Worm (Caenorhabditis elegans) whole organism, L2 larva: ENCODE data around the gene K04D7.6.
A peak's percentile ranks its signal among the peaks of the same experiment; 100 is the strongest.

ENCODE experiments used
- C34F6.9 ChIP-seq: fragments of 150-350 bp; optimal IDR thresholded peaks from 2 replicates; lab custom pipeline; 2014; ENCODE audit warnings: missing biosample characterization, missing genetic modification characterization
- F13H6.1 ChIP-seq: sonication (generic microtip); optimal IDR thresholded peaks from 2 replicates; lab custom pipeline; 2016; ENCODE audit warnings: missing genetic modification characterization, missing compliant biosample characterization
- R02D3.7 ChIP-seq: fragments of 150-350 bp; optimal IDR thresholded peaks from 2 replicates; lab custom pipeline; 2014; ENCODE audit warnings: missing biosample characterization, missing genetic modification characterization
- Y55F3AM.14 ChIP-seq: fragments of 200-800 bp; sonication (Bioruptor generic); optimal IDR thresholded peaks from 2 replicates; lab custom pipeline; 2018; ENCODE audit warnings: mild to moderate bottlenecking, missing genetic modification characterization, missing compliant biosample characterization
- ZK546.5 ChIP-seq: sonication (generic microtip); optimal IDR thresholded peaks from 2 replicates; lab custom pipeline; 2017; ENCODE audit warnings: missing biosample characterization, missing genetic modification characterization
- alr-1 ChIP-seq: fragments of 150-350 bp; optimal IDR thresholded peaks from 2 replicates; lab custom pipeline; 2014; ENCODE audit warnings: missing biosample characterization, missing genetic modification characterization
- crh-2 ChIP-seq: sonication (generic microtip); optimal IDR thresholded peaks from 2 replicates; lab custom pipeline; 2017; ENCODE audit warnings: missing biosample characterization, missing genetic modification characterization
- dmd-4 ChIP-seq: sonication (generic microtip); optimal IDR thresholded peaks from 2 replicates; lab custom pipeline; 2017; ENCODE audit warnings: missing biosample characterization, missing genetic modification characterization
- egl-27 ChIP-seq: sonication (generic microtip); optimal IDR thresholded peaks from 3 replicates; lab custom pipeline; 2017; ENCODE audit warnings: missing biosample characterization, missing genetic modification reagents, missing genetic modification characterization
- elt-3 ChIP-seq: sonication (generic microtip); optimal IDR thresholded peaks from 2 replicates; lab custom pipeline; 2017; ENCODE audit warnings: missing biosample characterization, missing genetic modification characterization
- fos-1 ChIP-seq: fragments of 150-350 bp; optimal IDR thresholded peaks from 2 replicates; lab custom pipeline; 2014; ENCODE audit warnings: missing biosample characterization, missing genetic modification characterization
- gmeb-1 ChIP-seq: fragments of 150-350 bp; optimal IDR thresholded peaks from 2 replicates; lab custom pipeline; 2014; ENCODE audit warnings: missing biosample characterization, missing genetic modification characterization
- lin-13 ChIP-seq: fragments of 150-350 bp; optimal IDR thresholded peaks from 2 replicates; lab custom pipeline; 2014; ENCODE audit warnings: missing biosample characterization, missing genetic modification reagents, missing genetic modification characterization
- lin-39 ChIP-seq: fragments of 150-350 bp; optimal IDR thresholded peaks from 2 replicates; lab custom pipeline; 2014; ENCODE audit warnings: missing biosample characterization, missing genetic modification reagents, missing genetic modification characterization
- lsy-2 ChIP-seq, 2 experiments: fragments of 150-350 bp in 1 of 2; sonication (generic microtip) in 1 of 2; optimal IDR thresholded peaks; 2 replicates each; lab custom pipeline; 2014 to 2017; ENCODE audit warnings: missing biosample characterization in 2 of 2, missing genetic modification characterization in 2 of 2
- mab-5 ChIP-seq: fragments of 150-350 bp; optimal IDR thresholded peaks from 2 replicates; lab custom pipeline; 2014; ENCODE audit warnings: missing biosample characterization, missing genetic modification characterization
- mbf-1 ChIP-seq: sonication (generic microtip); optimal IDR thresholded peaks from 2 replicates; lab custom pipeline; 2017; ENCODE audit warnings: missing biosample characterization, missing genetic modification characterization
- mdl-1 ChIP-seq, 2 experiments: fragments of 150-350 bp in 1 of 2; sonication (generic microtip) in 1 of 2; optimal IDR thresholded peaks; 2 replicates each; lab custom pipeline; 2017; ENCODE audit warnings: missing biosample characterization in 2 of 2, missing genetic modification characterization in 2 of 2
- nhr-10 ChIP-seq: sonication (generic microtip); optimal IDR thresholded peaks from 2 replicates; lab custom pipeline; 2017; ENCODE audit warnings: missing biosample characterization, missing genetic modification characterization
- nhr-129 ChIP-seq: fragments of 150-350 bp; optimal IDR thresholded peaks from 2 replicates; lab custom pipeline; 2014; ENCODE audit warnings: missing biosample characterization, missing genetic modification characterization
- nhr-21 ChIP-seq: fragments of 150-350 bp; optimal IDR thresholded peaks from 2 replicates; lab custom pipeline; 2014; ENCODE audit warnings: missing biosample characterization, missing genetic modification characterization
- nhr-23 ChIP-seq: fragments of 150-350 bp; optimal IDR thresholded peaks from 2 replicates; lab custom pipeline; 2014; ENCODE audit warnings: missing biosample characterization, missing genetic modification reagents, missing genetic modification characterization
- nhr-25 ChIP-seq: fragments of 150-350 bp; sonication (generic microtip); optimal IDR thresholded peaks from 3 replicates; lab custom pipeline; 2014; ENCODE audit warnings: missing biosample characterization, missing genetic modification characterization
- nhr-6 ChIP-seq: fragments of 150-350 bp; optimal IDR thresholded peaks from 2 replicates; lab custom pipeline; 2014; ENCODE audit warnings: missing biosample characterization, missing genetic modification characterization
- nhr-77 ChIP-seq: fragments of 150-350 bp; optimal IDR thresholded peaks from 2 replicates; lab custom pipeline; 2014; ENCODE audit warnings: missing biosample characterization, missing genetic modification characterization
- peb-1 ChIP-seq: fragments of 150-350 bp; optimal IDR thresholded peaks from 2 replicates; lab custom pipeline; 2014; ENCODE audit warnings: missing biosample characterization, missing genetic modification characterization
- sem-4 ChIP-seq: fragments of 150-350 bp; optimal IDR thresholded peaks from 2 replicates; lab custom pipeline; 2014; ENCODE audit warnings: missing biosample characterization, missing genetic modification reagents, missing genetic modification characterization
- skn-1 ChIP-seq: sonication (generic microtip); optimal IDR thresholded peaks from 2 replicates; lab custom pipeline; 2017; ENCODE audit warnings: missing biosample characterization, missing genetic modification characterization
- unc-39 ChIP-seq: fragments of 150-350 bp; optimal IDR thresholded peaks from 2 replicates; lab custom pipeline; 2014; ENCODE audit warnings: missing biosample characterization, missing genetic modification characterization
- unc-55 ChIP-seq: fragments of 150-350 bp; sonication (generic microtip); optimal IDR thresholded peaks from 3 replicates; lab custom pipeline; 2014; ENCODE audit warnings: missing biosample characterization, missing genetic modification reagents, missing genetic modification characterization
- unc-62 ChIP-seq: fragments of 150-350 bp; optimal IDR thresholded peaks from 2 replicates; lab custom pipeline; 2014; ENCODE audit warnings: missing biosample characterization, missing genetic modification reagents, missing genetic modification characterization
- zag-1 ChIP-seq: fragments of 150-350 bp; optimal IDR thresholded peaks from 2 replicates; lab custom pipeline; 2014; ENCODE audit warnings: missing biosample characterization, missing genetic modification characterization
- ztf-1 ChIP-seq: fragments of 200-800 bp; sonication (Bioruptor generic); conservative IDR thresholded peaks from 2 replicates; pipeline ENCODE4 v1.3.6; 2022; ENCODE audit warnings: missing genetic modification characterization, missing compliant biosample characterization
- ztf-11 ChIP-seq: sonication (generic microtip); optimal IDR thresholded peaks from 2 replicates; lab custom pipeline; 2017; ENCODE audit warnings: missing biosample characterization, missing genetic modification characterization

K04D7.6 gene

ce11 chrIV:10242458-10243123, 36.5 kb upstream of the K04D7.6 start:
- TF ChIP-seq ztf-11 (tag; lab: Kevin White, UChicago) = no peak
- no peak for TF ChIP-seq ztf-1 (GFP tag; lab: Robert Waterston, UW)
- TF ChIP-seq crh-2 = peak; percentile 24
- no peak for TF ChIP-seq Y55F3AM.14 (GFP tag; lab: Kevin White, UChicago)
- peak; percentile 68 for TF ChIP-seq nhr-129 (tag; lab: Kevin White, UChicago)
- TF ChIP-seq unc-62 (GFP tag; lab: Kevin White, UChicago) = no peak
- no peak for TF ChIP-seq nhr-25 (tag; lab: Kevin White, UChicago)
- TF ChIP-seq gmeb-1 (tag; lab: Kevin White, UChicago) = peak; percentile 79
- TF ChIP-seq unc-39 = no peak
- peak; percentile 25 for TF ChIP-seq lin-13 (GFP tag; lab: Kevin White, UChicago)
- TF ChIP-seq lsy-2 (tag; optimal IDR thresholded peaks at IDR 0.05; lab: Kevin White, UChicago) = peak in 1 of 2 experiments; percentile 41
- TF ChIP-seq, all 48 proteins: peak for 5

ce11 chrIV:10241659-10242058, 35.6 kb upstream of the K04D7.6 start, which contains the start of gene lipl-7:
lipl-7 (minus strand) TSS chrIV:10241823.
- TF ChIP-seq mdl-1 (tag; optimal IDR thresholded peaks at IDR 0.05; lab: Kevin White, UChicago) (no peak), mab-5 (tag; lab: Kevin White, UChicago) (no peak), nhr-10 (no peak), ZK546.5 (tag; lab: Kevin White, UChicago) (no peak), nhr-129 (tag; lab: Kevin White, UChicago) (no peak), unc-55 (GFP tag; lab: Kevin White, UChicago) (no peak), nhr-77 (tag; lab: Kevin White, UChicago) (no peak), ztf-11 (tag; lab: Kevin White, UChicago) (no peak), alr-1 (tag; lab: Kevin White, UChicago) (no peak), peb-1 (tag; lab: Kevin White, UChicago) (no peak), egl-27 (tag; lab: Kevin White, UChicago) (no peak), crh-2 (no peak), dmd-4 (tag; lab: Kevin White, UChicago) (no peak), nhr-23 (no peak), mbf-1 (tag; lab: Kevin White, UChicago) (no peak), fos-1 (tag; lab: Kevin White, UChicago) (no peak)

DNA sequence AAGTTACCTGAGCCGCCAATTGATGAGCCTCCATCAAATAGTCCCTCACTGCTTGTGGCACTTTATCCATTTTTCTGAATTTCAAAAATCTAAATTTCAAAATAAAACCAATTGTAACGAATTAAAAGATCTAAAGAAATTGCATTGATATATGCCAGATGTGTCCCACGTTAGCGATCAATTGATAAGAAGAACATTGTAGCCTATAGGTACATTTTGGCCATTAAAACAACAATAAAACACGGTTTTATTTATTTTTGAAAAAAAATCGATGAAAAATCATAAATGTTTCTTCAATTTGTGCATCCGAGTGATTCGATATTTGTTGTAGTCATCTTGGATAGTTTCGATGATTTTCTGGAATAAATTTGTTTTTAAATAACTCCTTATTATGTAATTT, 33.0 kb upstream of the K04D7.6 start, which contains the start of gene ech-8:
Gene ech-8, minus strand, starts transcription at position 132 of the 400 bp plus-strand sequence.
- no peak for TF ChIP-seq ztf-1 (GFP tag; lab: Robert Waterston, UW)
- peak; percentile 31 for TF ChIP-seq crh-2
- no peak for TF ChIP-seq unc-39
- TF ChIP-seq ZK546.5 (tag; lab: Kevin White, UChicago) = no peak
- TF ChIP-seq R02D3.7 (tag; lab: Kevin White, UChicago) = no peak
- no peak for TF ChIP-seq nhr-129 (tag; lab: Kevin White, UChicago)
- peak; percentile 20 for TF ChIP-seq fos-1 (tag; lab: Kevin White, UChicago)
- no peak for TF ChIP-seq ztf-11 (tag; lab: Kevin White, UChicago)
- TF ChIP-seq nhr-21 (tag; lab: Kevin White, UChicago) = no peak
- no peak for TF ChIP-seq zag-1 (tag; lab: Kevin White, UChicago)
- no peak for TF ChIP-seq Y55F3AM.14 (GFP tag; lab: Kevin White, UChicago)
- no peak for TF ChIP-seq alr-1 (tag; lab: Kevin White, UChicago)
- no peak for TF ChIP-seq sem-4 (tag; lab: Kevin White, UChicago)
- TF ChIP-seq nhr-6 (tag; lab: Kevin White, UChicago) = no peak
- TF ChIP-seq skn-1 (tag; lab: Kevin White, UChicago) = no peak
- no peak for TF ChIP-seq elt-3
- no peak for TF ChIP-seq lin-39 (tag; lab: Kevin White, UChicago)

ce11 chrIV:10236106-10236505, 30.0 kb upstream of the K04D7.6 start:
- TF ChIP-seq lsy-2 (tag; optimal IDR thresholded peaks at IDR 0.05; lab: Kevin White, UChicago) (no peak), fos-1 (tag; lab: Kevin White, UChicago) (peak; percentile 71)

- TF ChIP-seq F13H6.1 (tag; lab: Kevin White, UChicago) = no peak
- TF ChIP-seq C34F6.9 = no peak
- peak; percentile 14 for TF ChIP-seq fos-1 (tag; lab: Kevin White, UChicago)
- no peak for TF ChIP-seq peb-1 (tag; lab: Kevin White, UChicago)
Measured at ce11 chrIV:10235279-10235829, 29.3 kb upstream of the K04D7.6 start, which contains the start of gene ech-9. ech-9 (minus strand) TSS chrIV:10235329.
